Worm (Caenorhabditis elegans): ENCODE data around the gene pipp-4P.

The pipp-4P gene

DNA sequence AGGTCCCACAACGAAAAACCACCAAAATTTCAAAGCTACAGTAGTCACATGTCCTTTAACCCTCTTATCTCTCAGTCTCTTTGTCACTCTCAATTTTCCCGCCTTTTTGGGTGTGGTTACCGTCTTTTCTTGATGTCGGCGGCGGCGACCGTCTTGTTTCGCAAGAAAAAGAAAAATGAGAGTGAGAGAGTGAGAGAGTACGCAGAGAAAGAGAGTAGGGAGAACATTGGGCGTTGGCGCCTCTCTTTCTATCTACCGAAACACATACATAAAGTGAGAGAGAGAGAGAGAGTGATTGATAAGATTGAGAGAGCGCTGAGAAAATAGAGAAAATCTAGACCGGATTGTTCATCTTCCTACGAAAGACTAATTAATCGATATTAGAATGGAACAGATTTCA is 56.9 kb downstream of the pipp-4P start:
- TF ChIP-seq nhr-237 (tag; optimal IDR thresholded peaks at IDR 0.05) (no peak), pag-3 (tag; optimal IDR thresholded peaks at IDR 0.05; ENCODE audit: borderline replicate concordance, insufficient read depth) (no peak), lin-35 (GFP tag; optimal IDR thresholded peaks at IDR 0.05) (peak; percentile 39 to 79), ceh-90 (tag; optimal IDR thresholded peaks at IDR 0.05) (no peak), fos-1 (tag; optimal IDR thresholded peaks at IDR 0.05) (peak; percentile 45), lsy-2 (tag; optimal IDR thresholded peaks at IDR 0.05) (peak; percentile 62 to 79), hlh-4 (tag; optimal IDR thresholded peaks at IDR 0.05) (no peak), efl-3 (GFP tag; optimal IDR thresholded peaks at IDR 0.05) (peak; percentile 63), skn-1 (tag; optimal IDR thresholded peaks at IDR 0.05) (peak; percentile 59), lin-14 (GFP tag; optimal IDR thresholded peaks at IDR 0.05) (peak; percentile 95), swsn-7 (tag; optimal IDR thresholded peaks at IDR 0.05) (peak; percentile 48), nhr-19 (GFP tag; conservative IDR thresholded peaks at IDR 0.05) (peak; percentile 66), mab-9 (GFP tag; IDR thresholded peaks at IDR 0.05) (no peak), C04F5.9 (tag; optimal IDR thresholded peaks at IDR 0.05) (no peak), snu-23 (GFP tag; optimal IDR thresholded peaks at IDR 0.05) (peak; percentile 84), mdl-1 (tag; optimal IDR thresholded peaks at IDR 0.05) (peak in 1 of 2 experiments; percentile 58), unc-30 (tag; optimal IDR thresholded peaks at IDR 0.05) (no peak), nhr-90 (tag; optimal IDR thresholded peaks at IDR 0.05; ENCODE audit: poor library complexity) (peak; percentile 86), nhr-20 (tag; optimal IDR thresholded peaks at IDR 0.05) (peak; percentile 90), dsc-1 (tag; optimal IDR thresholded peaks at IDR 0.05) (no peak), hpl-2 (GFP tag; optimal IDR thresholded peaks at IDR 0.05) (peak; percentile 62), ztf-11 (tag; optimal IDR thresholded peaks at IDR 0.05) (no peak), lin-13 (GFP tag; optimal IDR thresholded peaks at IDR 0.05) (peak; percentile 75), ztf-4 (tag; optimal IDR thresholded peaks at IDR 0.05) (no peak), C16A3.4 (tag; optimal IDR thresholded peaks at IDR 0.05) (peak; percentile 43), ets-5 (GFP tag; IDR thresholded peaks at IDR 0.05) (no peak), dpl-1 (GFP tag; optimal IDR thresholded peaks at IDR 0.05) (peak; percentile 67 to 76 (median 73)), irx-1 (tag; optimal IDR thresholded peaks at IDR 0.05) (peak; percentile 58), efl-1 (optimal IDR thresholded peaks at IDR 0.05) (peak; percentile 55 to 70), efl-1 (GFP tag; optimal IDR thresholded peaks at IDR 0.05 in 1 of 2) (peak; percentile 23 to 64), unc-98 (GFP tag; IDR thresholded peaks at IDR 0.05) (no peak), nhr-47 (tag; optimal IDR thresholded peaks at IDR 0.05) (peak; percentile 63), unc-62 (GFP tag; optimal IDR thresholded peaks at IDR 0.05) (no peak), nhr-77 (tag; optimal IDR thresholded peaks at IDR 0.05) (peak; percentile 71), mep-1 (tag; optimal IDR thresholded peaks at IDR 0.05) (peak; percentile 80), jun-1 (tag; optimal IDR thresholded peaks at IDR 0.05) (peak; percentile 55), elt-2 (tag; optimal IDR thresholded peaks at IDR 0.05) (peak; percentile 84), hlh-17 (GFP tag; optimal IDR thresholded peaks at IDR 0.05; ENCODE audit: borderline replicate concordance) (no peak), ceh-8 (GFP tag; optimal IDR thresholded peaks at IDR 0.05) (no peak), xbp-1 (tag; optimal IDR thresholded peaks at IDR 0.05) (no peak), egl-27 (tag; optimal IDR thresholded peaks at IDR 0.05) (no peak), grh-1 (GFP tag; IDR thresholded peaks at IDR 0.05) (peak; percentile 80), blmp-1 (tag; optimal IDR thresholded peaks at IDR 0.05) (peak; percentile 97), rnt-1 (tag; optimal IDR thresholded peaks at IDR 0.05) (peak; percentile 50), nhr-85 (tag) (peak; percentile 99), zip-4 (GFP tag; optimal IDR thresholded peaks at IDR 0.05) (no peak), elt-3 (tag; optimal IDR thresholded peaks at IDR 0.05) (peak; percentile 34 to 96 (median 92)), tbx-2 (tag; optimal IDR thresholded peaks at IDR 0.05) (peak; percentile 72), mef-2 (tag; optimal IDR thresholded peaks at IDR 0.05) (no peak), sox-4 (tag; optimal IDR thresholded peaks at IDR 0.05) (no peak), alr-1 (tag; optimal IDR thresholded peaks at IDR 0.05; ENCODE audit: borderline replicate concordance) (no peak), nhr-71 (tag; optimal IDR thresholded peaks at IDR 0.05) (peak; percentile 90), lin-39 (tag; optimal IDR thresholded peaks at IDR 0.05) (no peak)

Measured in whole organism, L1 larva.